Worm (Caenorhabditis elegans): ENCODE measurements around the gene ver-1.

DNA sequence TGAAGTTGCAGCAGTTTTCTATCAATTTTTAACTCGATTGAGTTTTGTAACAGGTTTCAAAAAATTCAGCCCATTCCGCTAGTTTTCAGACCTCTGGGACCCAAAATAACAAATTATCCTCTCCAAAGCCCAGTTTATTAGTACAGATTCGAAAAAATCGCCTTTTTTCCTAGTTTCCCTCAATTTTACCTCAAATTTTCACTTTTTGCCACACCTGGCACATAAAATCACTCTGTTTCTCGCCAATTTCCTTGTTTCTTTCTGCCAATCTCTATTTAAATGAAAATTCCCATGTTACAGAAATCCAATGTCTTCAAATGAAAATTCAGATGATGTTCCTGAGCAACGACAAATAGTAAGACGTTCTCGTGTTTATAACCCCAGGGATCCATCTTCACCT is 24.5 kb upstream of the ver-1 start, which contains the start of gene pals-22:
- TF ChIP-seq lin-13 (tag; optimal IDR thresholded peaks at IDR 0.05) (no peak), elt-3 (tag; optimal IDR thresholded peaks at IDR 0.05) (no peak), ztf-11 (tag; optimal IDR thresholded peaks at IDR 0.05) (no peak), nhr-76 (tag; optimal IDR thresholded peaks at IDR 0.05) (no peak), flh-1 (GFP tag; optimal IDR thresholded peaks at IDR 0.05) (no peak), elt-1 (tag; optimal IDR thresholded peaks at IDR 0.05; ENCODE audit: borderline replicate concordance, insufficient read depth) (no peak), nhr-237 (tag; optimal IDR thresholded peaks at IDR 0.05) (no peak), unc-39 (tag; optimal IDR thresholded peaks at IDR 0.05) (no peak)
